Worm (Caenorhabditis elegans): ENCODE results near the gene srsx-28.

- TF ChIP-seq flt-1 (GFP tag; IDR thresholded peaks at IDR 0.05): no peak
- no peak for TF ChIP-seq ztf-29 (GFP tag; IDR thresholded peaks at IDR 0.05)
- no peak for TF ChIP-seq T22C8.4 (GFP tag; IDR thresholded peaks at IDR 0.05)
- TF ChIP-seq cog-1 (tag; optimal IDR thresholded peaks at IDR 0.05): no peak
- TF ChIP-seq ztf-23 (GFP tag; IDR thresholded peaks at IDR 0.05): no peak
- no peak for TF ChIP-seq tab-1 (GFP tag; IDR thresholded peaks at IDR 0.05)
- TF ChIP-seq med-1 (GFP tag; optimal IDR thresholded peaks at IDR 0.05; ENCODE audit: insufficient read depth): no peak
Observed at ce11 chrV:10117465-10117864, 34.9 kb upstream of the srsx-28 start, which contains the start of gene C08B6.5.
